Fruit fly (Drosophila melanogaster): ENCODE data around the gene CG16762.

Gene CG16762

DNA sequence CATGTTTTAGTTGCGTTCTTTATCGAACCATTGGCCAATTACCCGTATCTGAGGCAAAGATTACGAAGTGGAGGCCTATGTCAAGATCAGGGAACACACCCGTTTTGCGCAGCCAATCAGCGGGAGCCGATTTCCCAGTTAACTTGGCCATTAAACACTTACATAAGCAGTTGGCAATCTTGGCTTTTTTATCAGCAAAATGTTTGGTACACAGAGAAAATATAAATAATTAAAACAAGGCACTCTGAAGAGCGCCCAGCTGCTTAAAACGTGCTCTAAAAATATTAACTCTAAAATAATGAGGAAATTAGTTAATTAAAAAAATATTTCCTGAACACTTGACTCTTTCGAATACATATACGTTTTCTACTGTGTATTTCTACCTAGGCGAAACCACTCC is 26.4 kb upstream of the CG16762 start (continued):
- TF ChIP-seq CG10959 (GFP tag; IDR thresholded peaks at IDR 0.05) = no peak
- no peak for TF ChIP-seq CG3726 (GFP tag; IDR thresholded peaks at IDR 0.05)
- no peak for TF ChIP-seq en (GFP tag; optimal IDR thresholded peaks at IDR 0.05)
- TF ChIP-seq lilli (GFP tag; optimal IDR thresholded peaks at IDR 0.05) = peak; percentile 88
- TF ChIP-seq lola (GFP tag; optimal IDR thresholded peaks at IDR 0.05) = no peak
- TF ChIP-seq dimm (GFP tag; IDR thresholded peaks at IDR 0.05) = 0 out of 2 replicates have a peak, but pooled peaks have one; percentile 10
- TF ChIP-seq CG31441 (GFP tag; IDR thresholded peaks at IDR 0.05) = no peak; the same call in 1 of the 2 replicates
- TF ChIP-seq CG1603 (tag; optimal IDR thresholded peaks at IDR 0.05) = no peak
- no peak for TF ChIP-seq Gsc (GFP tag; IDR thresholded peaks at IDR 0.05)
- TF ChIP-seq Dad (GFP tag; optimal IDR thresholded peaks at IDR 0.05) = peak; percentile 27
- TF ChIP-seq CG7963 (GFP tag; IDR thresholded peaks at IDR 0.05; ENCODE audit: partially characterized antibody) = no peak
- peak; percentile 72 for TF ChIP-seq CG12155 (GFP tag; optimal IDR thresholded peaks at IDR 0.05)
- TF ChIP-seq sens (GFP tag) = peak; percentile 84
- peak; percentile 63 for TF ChIP-seq CG32772 (GFP tag; IDR thresholded peaks at IDR 0.05)
- no peak for TF ChIP-seq cg (GFP tag; optimal IDR thresholded peaks at IDR 0.05)
- TF ChIP-seq Opbp (GFP tag; IDR thresholded peaks at IDR 0.05; ENCODE audit: partially characterized antibody) = no peak
- TF ChIP-seq zen (tag; optimal IDR thresholded peaks at IDR 0.05) = peak; percentile 21
- TF ChIP-seq CG14441 (GFP tag; IDR thresholded peaks at IDR 0.05) = peak; percentile 85
- no peak for TF ChIP-seq CG8388 (GFP tag; optimal IDR thresholded peaks at IDR 0.05)
- peak; percentile 16 for TF ChIP-seq CG6683 (GFP tag; optimal IDR thresholded peaks at IDR 0.05)
- no peak for TF ChIP-seq hbn (GFP tag; IDR thresholded peaks at IDR 0.05; ENCODE audit: partially characterized antibody)
- TF ChIP-seq ro (GFP tag; IDR thresholded peaks at IDR 0.05) = no peak
- no peak for TF ChIP-seq CG9797 (GFP tag; optimal IDR thresholded peaks at IDR 0.05)
- TF ChIP-seq Dip2 (GFP tag; IDR thresholded peaks at IDR 0.05) = no peak
- TF ChIP-seq CkIIα-i1 (GFP tag; IDR thresholded peaks at IDR 0.05) = no peak
- no peak for TF ChIP-seq MESR4 (GFP tag; optimal IDR thresholded peaks at IDR 0.05)
- no peak for TF ChIP-seq sim (GFP tag; IDR thresholded peaks at IDR 0.05)
- no peak for TF ChIP-seq Hr39 (optimal IDR thresholded peaks at IDR 0.05)
- peak; percentile 26 for TF ChIP-seq CG8944 (GFP tag; optimal IDR thresholded peaks at IDR 0.05)
- TF ChIP-seq bigmax (GFP tag; optimal IDR thresholded peaks at IDR 0.05) = no peak
- peak; percentile 79 for TF ChIP-seq Taf1 (GFP tag; IDR thresholded peaks at IDR 0.05)
- no peak for TF ChIP-seq gfzf (GFP tag; optimal IDR thresholded peaks at IDR 0.05)
- no peak for TF ChIP-seq sens-2 (GFP tag; IDR thresholded peaks at IDR 0.05)
- TF ChIP-seq danr (GFP tag; IDR thresholded peaks at IDR 0.05) = no peak
- TF ChIP-seq ara (GFP tag; IDR thresholded peaks at IDR 0.05) = peak; percentile 28; the same call in 1 of the 2 replicates
- TF ChIP-seq CG1024 (GFP tag; IDR thresholded peaks at IDR 0.05) = no peak
- TF ChIP-seq dati (GFP tag; IDR thresholded peaks at IDR 0.05) = no peak
- TF ChIP-seq vvl (GFP tag; IDR thresholded peaks at IDR 0.05) = peak; percentile 76
- TF ChIP-seq CG1647 (GFP tag; optimal IDR thresholded peaks at IDR 0.05) = peak; percentile 68
- TF ChIP-seq Tbp (GFP tag; optimal IDR thresholded peaks at IDR 0.05) = no peak
- 0 out of 2 replicates have a peak, but pooled peaks have one; percentile 33 for TF ChIP-seq CG7372 (GFP tag; IDR thresholded peaks at IDR 0.05)
- TF ChIP-seq CG17186 (GFP tag; optimal IDR thresholded peaks at IDR 0.05) = no peak
- no peak for TF ChIP-seq BEAF-32 (GFP tag; optimal IDR thresholded peaks at IDR 0.05)
- no peak for TF ChIP-seq pfk (GFP tag; optimal IDR thresholded peaks at IDR 0.05)
- no peak for TF ChIP-seq croc (GFP tag; conservative IDR thresholded peaks at IDR 0.05)
- no peak for TF ChIP-seq CG30020 (tag; optimal IDR thresholded peaks at IDR 0.05)
- no peak for TF ChIP-seq ewg (GFP tag; optimal IDR thresholded peaks at IDR 0.05)
- no peak for TF ChIP-seq psq (GFP tag; optimal IDR thresholded peaks at IDR 0.05)
- TF ChIP-seq Scr (GFP tag; IDR thresholded peaks at IDR 0.05; ENCODE audit: partially characterized antibody) = no peak
- TF ChIP-seq CG13287 (GFP tag; IDR thresholded peaks at IDR 0.05; ENCODE audit: partially characterized antibody) = no peak
- TF ChIP-seq tap (tag; optimal IDR thresholded peaks at IDR 0.05) = no peak
- TF ChIP-seq YL-1 (GFP tag; optimal IDR thresholded peaks at IDR 0.05) = no peak
